Fruit fly (Drosophila melanogaster) whole organism, embryonic: ENCODE data around the gene Vps29.

Experiments
- ATbp ChIP-seq: fragments of 200-800 bp; sonication (Bioruptor generic); optimal IDR thresholded peaks from 2 replicates; lab custom pipeline; 2017; ENCODE audit warnings: missing biosample characterization, mild to moderate bottlenecking, missing genetic modification characterization, missing genetic modification reagents
- CG10543 ChIP-seq: fragments of 200-800 bp; sonication (Bioruptor generic); optimal IDR thresholded peaks from 3 replicates; lab custom pipeline; 2017; ENCODE audit warnings: missing biosample characterization, mild to moderate bottlenecking, missing genetic modification characterization, moderate library complexity
- CG10979 ChIP-seq: fragments of 200-800 bp; sonication (Bioruptor generic); optimal IDR thresholded peaks from 2 replicates; lab custom pipeline; 2018; ENCODE audit warnings: missing biosample characterization, mild to moderate bottlenecking, missing genetic modification characterization, moderate library complexity
- CG12071 ChIP-seq: fragments of 200-800 bp; sonication (Bioruptor generic); optimal IDR thresholded peaks from 3 replicates; lab custom pipeline; 2018; ENCODE audit warnings: missing biosample characterization, mild to moderate bottlenecking, missing genetic modification characterization
- CG12769 ChIP-seq: fragments of 200-800 bp; sonication (Bioruptor generic); optimal IDR thresholded peaks from 2 replicates; lab custom pipeline; 2019; ENCODE audit warnings: missing biosample characterization, mild to moderate bottlenecking, missing genetic modification characterization, moderate library complexity
- CG12942 ChIP-seq: fragments of 200-800 bp; sonication (Bioruptor generic); optimal IDR thresholded peaks from 3 replicates; lab custom pipeline; 2016; ENCODE audit warnings: missing biosample characterization, missing genetic modification characterization
- CG14667 ChIP-seq: fragments of 200-800 bp; sonication (Bioruptor generic); IDR thresholded peaks from 2 replicates; pipeline ENCODE4 v1.3.6; 2022; ENCODE audit warnings: missing biosample characterization, missing genetic modification characterization
- CG14860 ChIP-seq: fragments of 200-800 bp; sonication (Bioruptor generic); IDR thresholded peaks from 3 replicates; pipeline ENCODE4 v1.3.6; 2022; ENCODE audit warnings: missing biosample characterization, missing genetic modification characterization; ENCODE audit not compliant: partially characterized antibody
- CG15269 ChIP-seq: fragments of 200-800 bp; sonication (Bioruptor generic); optimal IDR thresholded peaks from 2 replicates; lab custom pipeline; 2018; ENCODE audit warnings: missing biosample characterization, mild to moderate bottlenecking, missing genetic modification characterization, moderate library complexity
- CG17612 ChIP-seq: fragments of 200-800 bp; sonication (Bioruptor generic); IDR thresholded peaks from 2 replicates; pipeline ENCODE4 v1.3.6; 2022; ENCODE audit warnings: missing biosample characterization, missing genetic modification characterization
- CG18599 ChIP-seq: fragments of 200-800 bp; sonication (Bioruptor generic); optimal IDR thresholded peaks from 3 replicates; lab custom pipeline; 2017; ENCODE audit warnings: missing biosample characterization, missing genetic modification characterization, mild to moderate bottlenecking, moderate library complexity, missing genetic modification reagents
- CG5245 ChIP-seq: fragments of 200-800 bp; sonication (Bioruptor generic); optimal IDR thresholded peaks from 3 replicates; lab custom pipeline; 2016; ENCODE audit warnings: missing biosample characterization, missing genetic modification characterization
- CG6765 ChIP-seq: fragments of 200-800 bp; sonication (Bioruptor generic); optimal IDR thresholded peaks from 3 replicates; lab custom pipeline; 2017; ENCODE audit warnings: missing biosample characterization, mild to moderate bottlenecking, missing genetic modification characterization
- CG7839 ChIP-seq: fragments of 200-800 bp; sonication (Bioruptor generic); optimal IDR thresholded peaks from 3 replicates; lab custom pipeline; 2018; ENCODE audit warnings: missing biosample characterization, mild to moderate bottlenecking, missing genetic modification characterization, moderate library complexity
- CG7987 ChIP-seq: fragments of 200-800 bp; sonication (Bioruptor generic); optimal IDR thresholded peaks from 2 replicates; lab custom pipeline; 2018; ENCODE audit warnings: missing biosample characterization, mild to moderate bottlenecking, missing genetic modification characterization, moderate library complexity
- CG8281 ChIP-seq: fragments of 200-800 bp; sonication (Bioruptor generic); optimal IDR thresholded peaks from 2 replicates; lab custom pipeline; 2018; ENCODE audit warnings: missing biosample characterization, mild to moderate bottlenecking, missing genetic modification characterization, moderate library complexity
- CG9727 ChIP-seq: fragments of 200-800 bp; sonication (Bioruptor generic); optimal IDR thresholded peaks from 3 replicates; lab custom pipeline; 2017; ENCODE audit warnings: missing biosample characterization, mild to moderate bottlenecking, missing genetic modification characterization
- Dbx ChIP-seq: fragments of 200-800 bp; sonication (Bioruptor generic); IDR thresholded peaks from 3 replicates; pipeline ENCODE4 v1.3.6; 2022; ENCODE audit warnings: missing biosample characterization, missing genetic modification characterization
- Dip3 ChIP-seq: fragments of 200-800 bp; sonication (Bioruptor generic); optimal IDR thresholded peaks from 3 replicates; lab custom pipeline; 2016; ENCODE audit warnings: missing biosample characterization, missing genetic modification characterization
- Hr39 ChIP-seq: fragments of >200 bp; optimal IDR thresholded peaks from 2 replicates; lab custom pipeline; 2017
- MTF-1 ChIP-seq: fragments of 200-800 bp; sonication (Bioruptor generic); optimal IDR thresholded peaks from 2 replicates; lab custom pipeline; 2018; ENCODE audit warnings: missing biosample characterization, mild to moderate bottlenecking, missing genetic modification characterization, borderline replicate concordance
- Mad ChIP-seq: fragments of 200-800 bp; sonication (Bioruptor generic); optimal IDR thresholded peaks from 2 replicates; lab custom pipeline; 2016; ENCODE audit warnings: missing biosample characterization, missing genetic modification characterization
- Med ChIP-seq: fragments of 200-800 bp; sonication (Bioruptor generic); peaks from one replicate; lab custom pipeline; 2016; ENCODE audit warnings: missing biosample characterization, missing genetic modification characterization, mild to moderate bottlenecking, inconsistent platforms, moderate library complexity
- Nf-YA ChIP-seq: fragments of 200-800 bp; sonication (Bioruptor generic); IDR thresholded peaks from 2 replicates; pipeline ENCODE4 v1.3.6; 2022; ENCODE audit warnings: missing biosample characterization, missing genetic modification characterization
- Ravus ChIP-seq: fragments of 200-800 bp; sonication (Bioruptor generic); IDR thresholded peaks from 2 replicates; pipeline ENCODE4 v1.3.6; 2022; ENCODE audit warnings: missing biosample characterization, missing genetic modification characterization
- ac ChIP-seq: fragments of 200-800 bp; sonication (Bioruptor generic); optimal IDR thresholded peaks from 3 replicates; lab custom pipeline; 2017; ENCODE audit warnings: missing biosample characterization, mild to moderate bottlenecking, missing genetic modification characterization
- bab2 ChIP-seq: fragments of 200-800 bp; sonication (Bioruptor generic); optimal IDR thresholded peaks from 2 replicates; lab custom pipeline; 2016; ENCODE audit warnings: missing biosample characterization, missing genetic modification characterization
- bowl ChIP-seq: fragments of 200-800 bp; sonication (Bioruptor generic); IDR thresholded peaks from 2 replicates; pipeline ENCODE4 v1.3.6; 2022; ENCODE audit warnings: missing biosample characterization, missing genetic modification characterization
- btn ChIP-seq: fragments of 200-800 bp; sonication (Bioruptor generic); optimal IDR thresholded peaks from 2 replicates; lab custom pipeline; 2016; ENCODE audit warnings: missing biosample characterization, missing genetic modification characterization
- cas ChIP-seq: fragments of 200-800 bp; sonication (Bioruptor generic); IDR thresholded peaks from 2 replicates; pipeline ENCODE4 v1.3.6; 2022; ENCODE audit warnings: missing biosample characterization, missing genetic modification characterization
- chinmo ChIP-seq: fragments of 200-800 bp; sonication (Bioruptor generic); IDR thresholded peaks from 4 replicates; pipeline ENCODE4 v1.3.6; 2022; ENCODE audit warnings: missing biosample characterization, missing genetic modification characterization; ENCODE audit not compliant: partially characterized antibody
- chn ChIP-seq: fragments of 200-800 bp; sonication (Bioruptor generic); optimal IDR thresholded peaks from 2 replicates; lab custom pipeline; 2016; ENCODE audit warnings: missing biosample characterization, missing genetic modification characterization
- cwo ChIP-seq: fragments of 200-800 bp; sonication (Bioruptor generic); optimal IDR thresholded peaks from 3 replicates; lab custom pipeline; 2017; ENCODE audit warnings: missing biosample characterization, missing genetic modification characterization, mild to moderate bottlenecking, moderate library complexity, missing genetic modification reagents
- dysf ChIP-seq: fragments of 200-800 bp; sonication (Bioruptor generic); IDR thresholded peaks from 3 replicates; pipeline ENCODE4 v1.3.6; 2022; ENCODE audit warnings: missing biosample characterization, missing genetic modification characterization
- exex ChIP-seq: fragments of 200-800 bp; sonication (Bioruptor generic); optimal IDR thresholded peaks from 4 replicates; lab custom pipeline; 2018; ENCODE audit warnings: missing biosample characterization, mild to moderate bottlenecking, missing genetic modification characterization, moderate library complexity
- grn ChIP-seq: fragments of 200-800 bp; sonication (Bioruptor generic); optimal IDR thresholded peaks from 3 replicates; lab custom pipeline; 2017; ENCODE audit warnings: missing biosample characterization, missing genetic modification characterization
- insv ChIP-seq, 2 experiments: fragments of 200-800 bp; sonication (Bioruptor generic); optimal IDR thresholded peaks; 3 replicates each; lab custom pipeline; 2016 to 2018; ENCODE audit warnings: missing biosample characterization in 2 of 2, missing genetic modification characterization in 2 of 2
- kah ChIP-seq: fragments of 200-800 bp; sonication (Bioruptor generic); optimal IDR thresholded peaks from 2 replicates; lab custom pipeline; 2018; ENCODE audit warnings: missing biosample characterization, mild to moderate bottlenecking, missing genetic modification characterization
- lab ChIP-seq: fragments of 200-800 bp; sonication (Bioruptor generic); optimal IDR thresholded peaks from 3 replicates; lab custom pipeline; 2017; ENCODE audit warnings: missing biosample characterization, missing genetic modification characterization, mild to moderate bottlenecking, moderate library complexity, missing genetic modification reagents
- nom ChIP-seq: fragments of 200-800 bp; sonication (Bioruptor generic); optimal IDR thresholded peaks from 2 replicates; lab custom pipeline; 2017; ENCODE audit warnings: missing biosample characterization, missing genetic modification characterization, mild to moderate bottlenecking, moderate library complexity, missing genetic modification reagents
- psq ChIP-seq: fragments of 200-800 bp; sonication (Bioruptor generic); optimal IDR thresholded peaks from 2 replicates; lab custom pipeline; 2017; ENCODE audit warnings: missing biosample characterization, missing genetic modification characterization
- pzg ChIP-seq: fragments of 200-800 bp; sonication (Bioruptor generic); optimal IDR thresholded peaks from 3 replicates; lab custom pipeline; 2018; ENCODE audit warnings: missing biosample characterization, mild to moderate bottlenecking, missing genetic modification characterization, moderate library complexity
- ranshi ChIP-seq: fragments of 200-800 bp; sonication (Bioruptor generic); IDR thresholded peaks from 2 replicates; pipeline ENCODE4 v1.3.6; 2022; ENCODE audit warnings: missing biosample characterization, missing genetic modification characterization
- repo ChIP-seq: fragments of 200-800 bp; sonication (Bioruptor generic); optimal IDR thresholded peaks from 2 replicates; lab custom pipeline; 2016; ENCODE audit warnings: missing biosample characterization, missing genetic modification characterization
- so ChIP-seq: fragments of 200-800 bp; sonication (Bioruptor generic); IDR thresholded peaks from 3 replicates; pipeline ENCODE4 v1.3.6; 2022; ENCODE audit warnings: missing biosample characterization, missing genetic modification characterization
- sug ChIP-seq: fragments of 200-800 bp; optimal IDR thresholded peaks from 2 replicates; lab custom pipeline; 2019; ENCODE audit warnings: missing biosample characterization, mild to moderate bottlenecking, missing genetic modification characterization, moderate library complexity
- tll ChIP-seq, 2 experiments: fragments of 200-800 bp in 1 of 2; fragments of >200 bp in 1 of 2; sonication (Bioruptor generic) in 1 of 2; optimal IDR thresholded peaks; 2 replicates each; lab custom pipeline; 2017 to 2019; ENCODE audit warnings: missing biosample characterization in 2 of 2, missing genetic modification characterization in 2 of 2, mild to moderate bottlenecking in 1 of 2, moderate library complexity in 1 of 2
- toy ChIP-seq: fragments of 200-800 bp; sonication (Bioruptor generic); IDR thresholded peaks from 2 replicates; pipeline ENCODE4 v1.3.6; 2022; ENCODE audit warnings: missing biosample characterization, missing genetic modification characterization
- unc-4 ChIP-seq: fragments of 200-800 bp; sonication (Bioruptor generic); IDR thresholded peaks from 2 replicates; pipeline ENCODE4 v1.3.6; 2022; ENCODE audit warnings: missing biosample characterization, missing genetic modification characterization; ENCODE audit not compliant: partially characterized antibody

Gene Vps29

dm6 chr2L:1127434-1128089 lies 23.0 kb upstream of the Vps29 start (continued):
- TF ChIP-seq btn (GFP tag; lab: Kevin White, UChicago) = no peak
- no peak for TF ChIP-seq CG9727 (GFP tag; lab: Kevin White, UChicago)
- TF ChIP-seq ac (GFP tag; lab: Kevin White, UChicago) = no peak
- peak; percentile 67 for TF ChIP-seq CG7987 (GFP tag; lab: Kevin White, UChicago)
- TF ChIP-seq ranshi = no peak
- peak; percentile 12 for TF ChIP-seq CG18599 (GFP tag; lab: Kevin White, UChicago)
- TF ChIP-seq ATbp (GFP tag; lab: Kevin White, UChicago) = no peak
- no peak for TF ChIP-seq chinmo (GFP tag; lab: Robert Waterston, UW)
- no peak for TF ChIP-seq CG15269
- TF ChIP-seq cwo (GFP tag; lab: Kevin White, UChicago) = peak; percentile 99
- no peak for TF ChIP-seq Dip3 (GFP tag; lab: Kevin White, UChicago)
- TF ChIP-seq toy (GFP tag; lab: Robert Waterston, UW) = no peak
- TF ChIP-seq pzg (GFP tag; lab: Kevin White, UChicago) = no peak
- TF ChIP-seq CG12942 (GFP tag; lab: Kevin White, UChicago) = no peak
- no peak for TF ChIP-seq bowl
- peak; percentile 82 for TF ChIP-seq exex (tag; lab: Kevin White, UChicago)
- no peak for TF ChIP-seq Dbx (GFP tag; lab: Robert Waterston, UW)
- no peak for TF ChIP-seq tll (GFP tag; optimal IDR thresholded peaks at IDR 0.05; lab: Kevin White, UChicago)
- 0 out of 3 replicates have a peak, but pooled peaks have one; percentile 16 for TF ChIP-seq dysf
- no peak for TF ChIP-seq bab2 (GFP tag; lab: Kevin White, UChicago)
- TF ChIP-seq CG5245 (GFP tag; lab: Kevin White, UChicago) = no peak
- no peak for TF ChIP-seq insv (GFP tag; optimal IDR thresholded peaks at IDR 0.05; lab: Kevin White, UChicago)
- no peak for TF ChIP-seq CG7839 (tag; lab: Kevin White, UChicago)
- TF ChIP-seq CG17612 = no peak
- no peak for TF ChIP-seq psq
- no peak for TF ChIP-seq nom (GFP tag; lab: Kevin White, UChicago)
- TF ChIP-seq CG12769 = no peak
- TF ChIP-seq kah = no peak
- TF ChIP-seq CG14667 (GFP tag; lab: Robert Waterston, UW) = no peak
- TF ChIP-seq so = no peak
- TF ChIP-seq CG14860 = no peak
- TF ChIP-seq sug = peak; percentile 97
- TF ChIP-seq CG8281 (tag; lab: Kevin White, UChicago) = no peak
- TF ChIP-seq Mad (GFP tag; lab: Kevin White, UChicago) = no peak
- no peak for TF ChIP-seq CG6765 (GFP tag; lab: Kevin White, UChicago)
- peak; percentile 76 for TF ChIP-seq lab (GFP tag; lab: Kevin White, UChicago)
- no peak for TF ChIP-seq unc-4 (GFP tag; lab: Robert Waterston, UW)
- TF ChIP-seq Ravus (GFP tag; lab: Robert Waterston, UW) = no peak
- peak; percentile 60 for TF ChIP-seq grn
- no peak for TF ChIP-seq CG12071 (GFP tag; lab: Kevin White, UChicago)
- no peak for TF ChIP-seq CG10543
- TF ChIP-seq Hr39 = no peak
- no peak for TF ChIP-seq chn (GFP tag; lab: Kevin White, UChicago)
- TF ChIP-seq Med (GFP tag; lab: Kevin White, UChicago) = peak; percentile 47
- no peak for TF ChIP-seq CG10979 (tag; lab: Kevin White, UChicago)
- TF ChIP-seq repo (GFP tag; lab: Kevin White, UChicago) = no peak
- no peak for TF ChIP-seq Nf-YA (GFP tag; lab: Robert Waterston, UW)
- no peak for TF ChIP-seq MTF-1 (GFP tag; lab: Kevin White, UChicago)
- no peak for TF ChIP-seq cas (GFP tag; lab: Robert Waterston, UW)
